Fruit fly (Drosophila melanogaster) Kc167 (cell line): ENCODE measurements around the gene TrpA1.

ENCODE experiments used
- Myc ChIP-seq: fragments of >200 bp; optimal IDR thresholded peaks from 2 replicates; lab custom pipeline; 2017; ENCODE audit warnings: missing external identifiers
- Sin3A ChIP-seq: fragments of >200 bp; optimal IDR thresholded peaks from 2 replicates; lab custom pipeline; 2018; ENCODE audit warnings: missing external identifiers
- h ChIP-seq: fragments of >200 bp; optimal IDR thresholded peaks from 3 replicates; lab custom pipeline; 2018; ENCODE audit warnings: missing external identifiers
- insv ChIP-seq: fragments of >200 bp; optimal IDR thresholded peaks from 3 replicates; lab custom pipeline; 2018; ENCODE audit warnings: missing external identifiers
- psq ChIP-seq: fragments of >200 bp; optimal IDR thresholded peaks from 2 replicates; lab custom pipeline; 2017; ENCODE audit warnings: missing external identifiers
- ttk ChIP-seq: sonication (Bioruptor generic); optimal IDR thresholded peaks from 2 replicates; lab custom pipeline; 2017; ENCODE audit warnings: missing external identifiers

The TrpA1 gene

dm6 chr3L:8878388-8878787, 26.6 kb downstream of the TrpA1 start:
- no peak for TF ChIP-seq insv
- TF ChIP-seq Myc (lab: Kevin White, UChicago) = no peak
- no peak for TF ChIP-seq psq (lab: Kevin White, UChicago)
- no peak for TF ChIP-seq Sin3A (lab: Kevin White, UChicago)
- TF ChIP-seq ttk (lab: Kevin White, UChicago) = no peak
- TF ChIP-seq h = no peak

- no peak for TF ChIP-seq h
- TF ChIP-seq insv = no peak
- TF ChIP-seq Myc (lab: Kevin White, UChicago) = no peak
- TF ChIP-seq psq (lab: Kevin White, UChicago) = no peak
- no peak for TF ChIP-seq Sin3A (lab: Kevin White, UChicago)
- TF ChIP-seq ttk (lab: Kevin White, UChicago) = no peak
These were observed 31.9 kb downstream of the TrpA1 start for dm6 chr3L:8873053-8873452.

- no peak for TF ChIP-seq Sin3A (lab: Kevin White, UChicago)
- no peak for TF ChIP-seq insv
- no peak for TF ChIP-seq Myc (lab: Kevin White, UChicago)
- no peak for TF ChIP-seq ttk (lab: Kevin White, UChicago)
- TF ChIP-seq h = no peak
- TF ChIP-seq psq (lab: Kevin White, UChicago) = no peak
These were observed 34.0 kb downstream of the TrpA1 start for dm6 chr3L:8871017-8871416.

- TF ChIP-seq ttk (lab: Kevin White, UChicago) (no peak), psq (lab: Kevin White, UChicago) (no peak), h (no peak), insv (no peak), Myc (lab: Kevin White, UChicago) (no peak), Sin3A (lab: Kevin White, UChicago) (no peak)
These were observed 34.5 kb downstream of the TrpA1 start for dm6 chr3L:8870547-8870946.

- TF ChIP-seq insv (no peak), Sin3A (lab: Kevin White, UChicago) (no peak), psq (lab: Kevin White, UChicago) (no peak), h (no peak), Myc (lab: Kevin White, UChicago) (no peak), ttk (lab: Kevin White, UChicago) (no peak)
These were observed 35.7 kb downstream of the TrpA1 start for dm6 chr3L:8869326-8869725.

dm6 chr3L:8865185-8865584, 39.8 kb downstream of the TrpA1 start:
- TF ChIP-seq ttk (lab: Kevin White, UChicago) = no peak
- TF ChIP-seq Myc (lab: Kevin White, UChicago) = no peak
- no peak for TF ChIP-seq h
- TF ChIP-seq Sin3A (lab: Kevin White, UChicago) = no peak
- TF ChIP-seq psq (lab: Kevin White, UChicago) = no peak
- TF ChIP-seq insv = no peak

- no peak for TF ChIP-seq Sin3A (lab: Kevin White, UChicago)
- no peak for TF ChIP-seq psq (lab: Kevin White, UChicago)
- TF ChIP-seq Myc (lab: Kevin White, UChicago) = no peak
These were observed 44.3 kb downstream of the TrpA1 start for dm6 chr3L:8860746-8861145.

dm6 chr3L:8859936-8860335, 45.1 kb downstream of the TrpA1 start:
- TF ChIP-seq Myc (lab: Kevin White, UChicago) = no peak

- TF ChIP-seq Myc (lab: Kevin White, UChicago) (no peak), insv (no peak), ttk (lab: Kevin White, UChicago) (no peak), h (no peak), psq (lab: Kevin White, UChicago) (no peak), Sin3A (lab: Kevin White, UChicago) (no peak)
These were observed 47.2 kb downstream of the TrpA1 start for dm6 chr3L:8857648-8858362.

dm6 chr3L:8856875-8857274, 48.1 kb downstream of the TrpA1 start:
- no peak for TF ChIP-seq ttk (lab: Kevin White, UChicago)
- no peak for TF ChIP-seq psq (lab: Kevin White, UChicago)
- TF ChIP-seq h = no peak
- no peak for TF ChIP-seq Myc (lab: Kevin White, UChicago)
- no peak for TF ChIP-seq Sin3A (lab: Kevin White, UChicago)
- TF ChIP-seq insv = no peak

- TF ChIP-seq ttk (lab: Kevin White, UChicago) = no peak
These were observed 49.7 kb downstream of the TrpA1 start for dm6 chr3L:8855262-8855661.

- TF ChIP-seq Sin3A (lab: Kevin White, UChicago) = no peak
These were observed 51.6 kb downstream of the TrpA1 start for dm6 chr3L:8853382-8853781.

- TF ChIP-seq ttk (lab: Kevin White, UChicago) (no peak), Sin3A (lab: Kevin White, UChicago) (no peak), psq (lab: Kevin White, UChicago) (no peak), Myc (lab: Kevin White, UChicago) (no peak), h (no peak), insv (no peak)
These were observed 52.1 kb downstream of the TrpA1 start for dm6 chr3L:8852907-8853306.
